Worm (Caenorhabditis elegans) whole organism, L1 larva: ENCODE results near the gene R05D3.9.

Source experiments
- F16B12.6 ChIP-seq: fragments of 150-350 bp; optimal IDR thresholded peaks from 2 replicates; lab custom pipeline; 2014; ENCODE audit warnings: missing biosample characterization, missing genetic modification characterization
- Y116A8C.19 ChIP-seq: sonication (generic microtip); optimal IDR thresholded peaks from 2 replicates; lab custom pipeline; 2016; ENCODE audit warnings: missing compliant biosample characterization, missing genetic modification characterization, borderline replicate concordance
- alr-1 ChIP-seq: fragments of 200-800 bp; sonication (Bioruptor generic); optimal IDR thresholded peaks from 2 replicates; lab custom pipeline; 2018; ENCODE audit warnings: borderline replicate concordance, mild to moderate bottlenecking, missing genetic modification characterization, missing compliant biosample characterization
- aly-2 ChIP-seq: fragments of 150-350 bp; optimal IDR thresholded peaks from 2 replicates; lab custom pipeline; 2014; ENCODE audit warnings: missing biosample characterization, missing genetic modification characterization
- ceh-8 ChIP-seq: fragments of 200-800 bp; sonication (Bioruptor generic); optimal IDR thresholded peaks from 2 replicates; lab custom pipeline; 2018; ENCODE audit warnings: mild to moderate bottlenecking, missing genetic modification characterization, moderate library complexity, missing compliant biosample characterization
- ceh-82 ChIP-seq, 3 experiments: fragments of 150-350 bp in 1 of 3; sonication (generic microtip) in 2 of 3; optimal IDR thresholded peaks; 2 replicates each; lab custom pipeline; 2014 to 2017; ENCODE audit warnings: missing biosample characterization in 3 of 3, missing genetic modification characterization in 3 of 3
- ceh-88 ChIP-seq: fragments of 200-800 bp; sonication (Bioruptor generic); IDR thresholded peaks from 2 replicates; pipeline ENCODE4 v1.3.6; 2022; ENCODE audit warnings: missing genetic modification characterization, missing compliant biosample characterization
- egl-13 ChIP-seq: sonication (generic microtip); optimal IDR thresholded peaks from 2 replicates; lab custom pipeline; 2016; ENCODE audit warnings: missing genotype, missing genetic modification reagents, missing genetic modification characterization, missing compliant biosample characterization
- elt-3 ChIP-seq, 6 experiments: fragments of 150-350 bp in 1 of 6; sonication (generic microtip); optimal IDR thresholded peaks; 2 replicates each; lab custom pipeline; 2017 to 2018; ENCODE audit warnings: missing biosample characterization in 6 of 6, missing genetic modification characterization in 6 of 6, inconsistent platforms in 1 of 6
- fkh-10 ChIP-seq: sonication (generic microtip); optimal IDR thresholded peaks from 2 replicates; lab custom pipeline; 2017; ENCODE audit warnings: missing biosample characterization, missing genetic modification reagents, missing genetic modification characterization
- fkh-4 ChIP-seq: sonication (generic microtip); optimal IDR thresholded peaks from 2 replicates; lab custom pipeline; 2016; ENCODE audit warnings: missing compliant biosample characterization, missing genetic modification characterization, borderline replicate concordance
- fkh-8 ChIP-seq: sonication (generic microtip); optimal IDR thresholded peaks from 2 replicates; lab custom pipeline; 2016; ENCODE audit warnings: mild to moderate bottlenecking, missing genetic modification characterization, missing compliant biosample characterization
- fos-1 ChIP-seq: fragments of 150-350 bp; optimal IDR thresholded peaks from 2 replicates; lab custom pipeline; 2014; ENCODE audit warnings: missing biosample characterization, missing genetic modification characterization
- hpl-2 ChIP-seq: fragments of 150-350 bp; optimal IDR thresholded peaks from 2 replicates; lab custom pipeline; 2014; ENCODE audit warnings: missing biosample characterization, missing genetic modification reagents, missing genetic modification characterization
- irx-1 ChIP-seq: sonication (generic microtip); optimal IDR thresholded peaks from 2 replicates; lab custom pipeline; 2016; ENCODE audit warnings: missing genetic modification characterization, missing compliant biosample characterization
- isw-1 ChIP-seq: fragments of 200-800 bp; sonication (Bioruptor generic); IDR thresholded peaks from 2 replicates; pipeline ENCODE4 v1.3.6; 2022; ENCODE audit warnings: missing genetic modification characterization, missing compliant biosample characterization
- jun-1 ChIP-seq: fragments of 150-350 bp; optimal IDR thresholded peaks from 2 replicates; lab custom pipeline; 2014; ENCODE audit warnings: missing biosample characterization, missing genetic modification reagents, missing genetic modification characterization
- lin-14 ChIP-seq: fragments of 200-800 bp; sonication (Bioruptor generic); optimal IDR thresholded peaks from 2 replicates; lab custom pipeline; 2018; ENCODE audit warnings: mild to moderate bottlenecking, missing genetic modification characterization, moderate library complexity, missing compliant biosample characterization
- lin-15B ChIP-seq: fragments of 150-350 bp; sonication (generic microtip); optimal IDR thresholded peaks from 3 replicates; lab custom pipeline; 2014; ENCODE audit warnings: missing biosample characterization, missing genetic modification characterization
- lin-39 ChIP-seq: fragments of 150-350 bp; optimal IDR thresholded peaks from 2 replicates; lab custom pipeline; 2014; ENCODE audit warnings: missing biosample characterization, missing genetic modification reagents, missing genetic modification characterization
- lir-3 ChIP-seq: sonication (generic microtip); optimal IDR thresholded peaks from 2 replicates; lab custom pipeline; 2016; ENCODE audit warnings: mild to moderate bottlenecking, missing genetic modification characterization, moderate library complexity, missing compliant biosample characterization; ENCODE audit not compliant: poor library complexity
- lsy-2 ChIP-seq, 2 experiments: fragments of 150-350 bp; optimal IDR thresholded peaks; 2 replicates each; lab custom pipeline; 2014; ENCODE audit warnings: missing biosample characterization in 2 of 2, missing genetic modification characterization in 2 of 2
- mab-9 ChIP-seq: fragments of 200-800 bp; sonication (Bioruptor generic); IDR thresholded peaks from 2 replicates; pipeline ENCODE4 v1.3.6; 2022; ENCODE audit warnings: missing genetic modification reagents, missing genetic modification characterization, missing compliant biosample characterization
- mdl-1 ChIP-seq, 2 experiments: fragments of 150-350 bp; optimal IDR thresholded peaks; 2 replicates each; lab custom pipeline; 2014 to 2017; ENCODE audit warnings: missing biosample characterization in 2 of 2, missing genetic modification characterization in 2 of 2, inconsistent platforms in 1 of 2
- mef-2 ChIP-seq: fragments of 150-350 bp; optimal IDR thresholded peaks from 2 replicates; lab custom pipeline; 2014; ENCODE audit warnings: missing biosample characterization, missing genetic modification characterization
- mep-1 ChIP-seq: fragments of 150-350 bp; optimal IDR thresholded peaks from 2 replicates; lab custom pipeline; 2014; ENCODE audit warnings: missing biosample characterization, missing genetic modification characterization
- nhr-11 ChIP-seq: fragments of 150-350 bp; optimal IDR thresholded peaks from 2 replicates; lab custom pipeline; 2014; ENCODE audit warnings: missing biosample characterization, missing genetic modification characterization
- nhr-12 ChIP-seq: sonication (generic microtip); optimal IDR thresholded peaks from 2 replicates; lab custom pipeline; 2017; ENCODE audit warnings: missing biosample characterization, missing genetic modification characterization
- nhr-20 ChIP-seq: sonication (generic microtip); optimal IDR thresholded peaks from 2 replicates; lab custom pipeline; 2016; ENCODE audit warnings: mild to moderate bottlenecking, missing genetic modification characterization, missing compliant biosample characterization
- nhr-237 ChIP-seq: fragments of 150-350 bp; optimal IDR thresholded peaks from 2 replicates; lab custom pipeline; 2014; ENCODE audit warnings: missing biosample characterization, missing genetic modification characterization
- nhr-71 ChIP-seq: sonication (generic microtip); optimal IDR thresholded peaks from 2 replicates; lab custom pipeline; 2016; ENCODE audit warnings: mild to moderate bottlenecking, missing genetic modification characterization, moderate library complexity, missing compliant biosample characterization
- nhr-76 ChIP-seq: sonication (generic microtip); optimal IDR thresholded peaks from 2 replicates; lab custom pipeline; 2017; ENCODE audit warnings: missing biosample characterization, missing genetic modification characterization
- nhr-77 ChIP-seq: fragments of 150-350 bp; optimal IDR thresholded peaks from 2 replicates; lab custom pipeline; 2014; ENCODE audit warnings: missing biosample characterization, missing genetic modification characterization
- nhr-84 ChIP-seq: sonication (generic microtip); optimal IDR thresholded peaks from 2 replicates; lab custom pipeline; 2017; ENCODE audit warnings: missing biosample characterization, missing genetic modification characterization
- nhr-85 ChIP-seq: sonication (generic microtip); peaks from one replicate; lab custom pipeline; 2016; ENCODE audit warnings: missing genetic modification characterization, inconsistent platforms, missing compliant biosample characterization
- pag-3 ChIP-seq: sonication (generic microtip); optimal IDR thresholded peaks from 2 replicates; lab custom pipeline; 2017; ENCODE audit warnings: missing genetic modification characterization, mild to moderate bottlenecking, missing compliant biosample characterization, antibody characterized with exemption, borderline replicate concordance; ENCODE audit not compliant: insufficient read depth
- pax-3 ChIP-seq: fragments of 200-800 bp; sonication (Bioruptor generic); optimal IDR thresholded peaks from 2 replicates; lab custom pipeline; 2018; ENCODE audit warnings: mild to moderate bottlenecking, missing genetic modification characterization, moderate library complexity, missing compliant biosample characterization
- pqm-1 ChIP-seq: sonication (generic microtip); optimal IDR thresholded peaks from 3 replicates; lab custom pipeline; 2017; ENCODE audit warnings: missing biosample characterization, missing genetic modification characterization
- skn-1 ChIP-seq: fragments of 150-350 bp; optimal IDR thresholded peaks from 2 replicates; lab custom pipeline; 2014; ENCODE audit warnings: missing biosample characterization, missing genetic modification characterization
- sptf-1 ChIP-seq: fragments of 150-350 bp; optimal IDR thresholded peaks from 2 replicates; lab custom pipeline; 2014; ENCODE audit warnings: missing biosample characterization, missing genetic modification characterization
- sup-37 ChIP-seq: fragments of 200-800 bp; sonication (Bioruptor generic); optimal IDR thresholded peaks from 2 replicates; lab custom pipeline; 2018; ENCODE audit warnings: mild to moderate bottlenecking, missing genetic modification characterization, missing compliant biosample characterization
- swsn-7 ChIP-seq: sonication (generic microtip); optimal IDR thresholded peaks from 2 replicates; lab custom pipeline; 2016; ENCODE audit warnings: missing genetic modification characterization, missing compliant biosample characterization
- tbx-2 ChIP-seq: sonication (generic microtip); optimal IDR thresholded peaks from 2 replicates; lab custom pipeline; 2016; ENCODE audit warnings: missing genetic modification characterization, missing compliant biosample characterization
- unc-130 ChIP-seq: fragments of 150-350 bp; optimal IDR thresholded peaks from 2 replicates; lab custom pipeline; 2017; ENCODE audit warnings: missing biosample characterization, missing genetic modification characterization, inconsistent platforms
- unc-30 ChIP-seq: sonication (generic microtip); optimal IDR thresholded peaks from 2 replicates; lab custom pipeline; 2017; ENCODE audit warnings: missing biosample characterization, missing genetic modification characterization
- unc-86 ChIP-seq: sonication (generic microtip); optimal IDR thresholded peaks from 2 replicates; lab custom pipeline; 2016; ENCODE audit warnings: missing genetic modification characterization, missing compliant biosample characterization
- unc-98 ChIP-seq: fragments of 200-800 bp; sonication (Bioruptor generic); IDR thresholded peaks from 2 replicates; pipeline ENCODE4 v1.3.6; 2022; ENCODE audit warnings: missing genetic modification characterization, missing compliant biosample characterization
- vab-15 ChIP-seq: sonication (generic microtip); optimal IDR thresholded peaks from 2 replicates; lab custom pipeline; 2017; ENCODE audit warnings: missing genotype, mild to moderate bottlenecking, missing genetic modification characterization, missing compliant biosample characterization
- xbp-1 ChIP-seq: sonication (generic microtip); optimal IDR thresholded peaks from 2 replicates; lab custom pipeline; 2016; ENCODE audit warnings: missing genetic modification characterization, missing compliant biosample characterization
- zip-4 ChIP-seq: fragments of 200-800 bp; sonication (Bioruptor generic); optimal IDR thresholded peaks from 2 replicates; lab custom pipeline; 2018; ENCODE audit warnings: mild to moderate bottlenecking, missing genetic modification characterization, moderate library complexity, missing compliant biosample characterization
- ztf-11 ChIP-seq, 2 experiments: sonication (generic microtip); optimal IDR thresholded peaks; 2 replicates each; lab custom pipeline; 2016 to 2017; ENCODE audit warnings: missing genetic modification characterization in 2 of 2, missing biosample characterization in 1 of 2, missing compliant biosample characterization in 1 of 2

Gene R05D3.9

ce11 chrIII:8354644-8355461 is 13.7 kb downstream of the R05D3.9 start, which contains the start of gene unc-116:
Gene unc-116, minus strand, starts transcription at chrIII:8355174.
- TF ChIP-seq mef-2 (tag; lab: Kevin White, UChicago) (no peak), sptf-1 (no peak), alr-1 (tag; lab: Kevin White, UChicago) (no peak), nhr-71 (tag; lab: Kevin White, UChicago) (peak; percentile 63), mdl-1 (tag; optimal IDR thresholded peaks at IDR 0.05; lab: Kevin White, UChicago) (peak in 1 of 2 experiments; percentile 74), hpl-2 (peak; percentile 49), egl-13 (tag; lab: Kevin White, UChicago) (peak; percentile 26), nhr-84 (tag; lab: Kevin White, UChicago) (no peak), lir-3 (tag; lab: Kevin White, UChicago) (peak; percentile 22), aly-2 (tag; lab: Kevin White, UChicago) (no peak), nhr-85 (tag; lab: Kevin White, UChicago) (peak; percentile 74), fkh-10 (GFP tag; lab: Kevin White, UChicago) (no peak), nhr-20 (tag; lab: Kevin White, UChicago) (no peak), Y116A8C.19 (tag; lab: Kevin White, UChicago) (no peak), mep-1 (peak; percentile 57), lsy-2 (tag; optimal IDR thresholded peaks at IDR 0.05; lab: Kevin White, UChicago) (peak; percentile 60 to 70), nhr-12 (tag; lab: Kevin White, UChicago) (no peak), unc-98 (GFP tag; lab: Robert Waterston, UW) (no peak), unc-130 (tag; lab: Kevin White, UChicago) (peak; percentile 2), fkh-8 (tag; lab: Kevin White, UChicago) (peak; percentile 67), lin-39 (tag; lab: Kevin White, UChicago) (no peak), tbx-2 (tag; lab: Kevin White, UChicago) (no peak), vab-15 (no peak), mab-9 (GFP tag; lab: Robert Waterston, UW) (no peak), jun-1 (tag; lab: Kevin White, UChicago) (peak; percentile 27), nhr-11 (tag; lab: Kevin White, UChicago) (no peak), skn-1 (tag; lab: Kevin White, UChicago) (peak; percentile 94), ceh-82 (tag; optimal IDR thresholded peaks at IDR 0.05; lab: Kevin White, UChicago) (peak; percentile 50 to 72 (median 58)), lin-14 (peak; percentile 75), fos-1 (tag; lab: Kevin White, UChicago) (peak; percentile 8), nhr-76 (tag; lab: Kevin White, UChicago) (no peak), nhr-237 (tag; lab: Kevin White, UChicago) (peak; percentile 11), sup-37 (no peak), pag-3 (tag; lab: Kevin White, UChicago) (no peak), pax-3 (tag; lab: Kevin White, UChicago) (no peak), ceh-8 (GFP tag; lab: Kevin White, UChicago) (no peak), zip-4 (peak; percentile 92), ztf-11 (tag; optimal IDR thresholded peaks at IDR 0.05; lab: Kevin White, UChicago) (no peak), nhr-77 (tag; lab: Kevin White, UChicago) (no peak), ceh-88 (GFP tag; lab: Robert Waterston, UW) (no peak), unc-30 (tag; lab: Kevin White, UChicago) (no peak), F16B12.6 (tag; lab: Kevin White, UChicago) (peak; percentile 43), swsn-7 (tag; lab: Kevin White, UChicago) (peak; percentile 2), xbp-1 (no peak), pqm-1 (no peak), irx-1 (tag; lab: Kevin White, UChicago) (no peak), unc-86 (tag; lab: Kevin White, UChicago) (no peak), fkh-4 (tag; lab: Kevin White, UChicago) (no peak), isw-1 (peak; percentile 43; the same call in 1 of the 2 replicates), elt-3 (tag; optimal IDR thresholded peaks at IDR 0.05; lab: Kevin White, UChicago) (peak in 1 of 6 experiments; percentile 13), lin-15B (tag; lab: Kevin White, UChicago) (peak; percentile 18)
